Worm (Caenorhabditis elegans) whole organism, L4/young adult: ENCODE results near the gene nol-6.

Experiments
- W03F9.2 ChIP-seq: fragments of 150-350 bp; optimal IDR thresholded peaks from 2 replicates; lab custom pipeline; 2014; ENCODE audit warnings: missing biosample characterization, missing genetic modification characterization
- him-1 ChIP-seq: sonication (generic microtip); optimal IDR thresholded peaks from 2 replicates; lab custom pipeline; 2016; ENCODE audit warnings: missing genotype, missing genetic modification reagents, missing genetic modification characterization, missing compliant biosample characterization

- TF ChIP-seq him-1 (no peak), W03F9.2 (no peak)
Measured at ce11 chrII:1419994-1420393, 17.3 kb downstream of the nol-6 start.
